Fruit fly (Drosophila melanogaster) whole organism, embryonic: ENCODE results near the gene wda.

Experiments
- Antp ChIP-seq: fragments of 200-800 bp; sonication (Bioruptor generic); optimal IDR thresholded peaks from 3 replicates; lab custom pipeline; 2016; ENCODE audit warnings: missing biosample characterization, missing genetic modification characterization
- BEAF-32 ChIP-seq: fragments of 200-800 bp; sonication (Bioruptor generic); optimal IDR thresholded peaks from 3 replicates; lab custom pipeline; 2017; ENCODE audit warnings: missing biosample characterization, missing genetic modification characterization, mild to moderate bottlenecking, moderate library complexity, missing genetic modification reagents
- CG10209 ChIP-seq: fragments of 200-800 bp; sonication (Bioruptor generic); optimal IDR thresholded peaks from 3 replicates; lab custom pipeline; 2017; ENCODE audit warnings: missing biosample characterization, mild to moderate bottlenecking, missing genetic modification characterization, missing genetic modification reagents
- CG12236 ChIP-seq: fragments of 200-800 bp; sonication (Bioruptor generic); optimal IDR thresholded peaks from 2 replicates; lab custom pipeline; 2016; ENCODE audit warnings: missing biosample characterization, missing genetic modification characterization
- CG15269 ChIP-seq: fragments of 200-800 bp; sonication (Bioruptor generic); optimal IDR thresholded peaks from 2 replicates; lab custom pipeline; 2018; ENCODE audit warnings: missing biosample characterization, mild to moderate bottlenecking, missing genetic modification characterization, moderate library complexity
- CG15479 ChIP-seq: fragments of 200-800 bp; sonication (Bioruptor generic); optimal IDR thresholded peaks from 3 replicates; lab custom pipeline; 2019; ENCODE audit warnings: missing biosample characterization, mild to moderate bottlenecking, missing genetic modification characterization, moderate library complexity
- CG16863 ChIP-seq: fragments of 200-800 bp; sonication (Bioruptor generic); optimal IDR thresholded peaks from 3 replicates; lab custom pipeline; 2016; ENCODE audit warnings: missing biosample characterization, missing genetic modification characterization
- CG18011 ChIP-seq: fragments of 200-800 bp; sonication (Bioruptor generic); optimal IDR thresholded peaks from 2 replicates; lab custom pipeline; 2017; ENCODE audit warnings: missing biosample characterization, missing genetic modification characterization, mild to moderate bottlenecking, moderate library complexity, missing genotype
- CG2116 ChIP-seq: fragments of 200-800 bp; sonication (Bioruptor generic); optimal IDR thresholded peaks from 3 replicates; lab custom pipeline; 2018; ENCODE audit warnings: missing biosample characterization, mild to moderate bottlenecking, missing genetic modification characterization
- CG2199 ChIP-seq: fragments of 200-800 bp; sonication (Bioruptor generic); IDR thresholded peaks from 3 replicates; pipeline ENCODE4 v1.3.6; 2022; ENCODE audit warnings: missing biosample characterization, missing genetic modification characterization
- CG30431 ChIP-seq: fragments of 200-800 bp; sonication (Bioruptor generic); optimal IDR thresholded peaks from 2 replicates; lab custom pipeline; 2017; ENCODE audit warnings: missing biosample characterization, missing genetic modification characterization
- CG3281 ChIP-seq: fragments of 200-800 bp; sonication (Bioruptor generic); optimal IDR thresholded peaks from 3 replicates; lab custom pipeline; 2017; ENCODE audit warnings: missing biosample characterization, mild to moderate bottlenecking, missing genetic modification characterization
- CG3407 ChIP-seq: fragments of 200-800 bp; sonication (Bioruptor generic); optimal IDR thresholded peaks from 2 replicates; lab custom pipeline; 2018; ENCODE audit warnings: missing biosample characterization, mild to moderate bottlenecking, missing genetic modification characterization
- CG43689 ChIP-seq: fragments of 200-800 bp; sonication (Bioruptor generic); IDR thresholded peaks from 2 replicates; pipeline ENCODE4 v1.3.6; 2022; ENCODE audit warnings: missing biosample characterization, missing genetic modification characterization
- CG4617 ChIP-seq: fragments of 200-800 bp; sonication (Bioruptor generic); optimal IDR thresholded peaks from 3 replicates; lab custom pipeline; 2016; ENCODE audit warnings: missing biosample characterization, missing genetic modification characterization, borderline replicate concordance
- CG4820 ChIP-seq: fragments of 200-800 bp; sonication (Bioruptor generic); optimal IDR thresholded peaks from 3 replicates; lab custom pipeline; 2016; ENCODE audit warnings: missing biosample characterization, missing genetic modification characterization
- CG7987 ChIP-seq: fragments of 200-800 bp; sonication (Bioruptor generic); optimal IDR thresholded peaks from 2 replicates; lab custom pipeline; 2018; ENCODE audit warnings: missing biosample characterization, mild to moderate bottlenecking, missing genetic modification characterization, moderate library complexity
- D19A ChIP-seq: fragments of 200-800 bp; optimal IDR thresholded peaks from 3 replicates; lab custom pipeline; 2019; ENCODE audit warnings: missing biosample characterization, mild to moderate bottlenecking, missing genetic modification characterization, moderate library complexity
- Dek ChIP-seq: fragments of 200-800 bp; sonication (Bioruptor generic); optimal IDR thresholded peaks from 3 replicates; lab custom pipeline; 2019; ENCODE audit warnings: missing biosample characterization, mild to moderate bottlenecking, missing genetic modification characterization, moderate library complexity
- Dip3 ChIP-seq: fragments of 200-800 bp; sonication (Bioruptor generic); optimal IDR thresholded peaks from 3 replicates; lab custom pipeline; 2016; ENCODE audit warnings: missing biosample characterization, missing genetic modification characterization
- E2f1 ChIP-seq: fragments of 200-800 bp; sonication (Bioruptor generic); IDR thresholded peaks from 2 replicates; pipeline ENCODE4 v1.3.6; 2022; ENCODE audit warnings: missing biosample characterization, missing genetic modification characterization
- ERR ChIP-seq: fragments of 200-800 bp; sonication (Bioruptor generic); optimal IDR thresholded peaks from 2 replicates; lab custom pipeline; 2016; ENCODE audit warnings: missing biosample characterization, missing genetic modification characterization
- HLH54F ChIP-seq: fragments of 200-800 bp; sonication (Bioruptor generic); optimal IDR thresholded peaks from 3 replicates; lab custom pipeline; 2016; ENCODE audit warnings: missing biosample characterization, missing genetic modification characterization
- Hey ChIP-seq: fragments of 200-800 bp; sonication (Bioruptor generic); optimal IDR thresholded peaks from 3 replicates; lab custom pipeline; 2018; ENCODE audit warnings: missing biosample characterization, mild to moderate bottlenecking, missing genetic modification characterization
- Hr51 ChIP-seq, 2 experiments: fragments of 200-800 bp; sonication (Bioruptor generic); optimal IDR thresholded peaks; 2 replicates in 1 of 2; 3 replicates in 1 of 2; lab custom pipeline; 2016 to 2018; ENCODE audit warnings: missing biosample characterization in 2 of 2, missing genetic modification characterization in 2 of 2, mild to moderate bottlenecking in 1 of 2, moderate library complexity in 1 of 2
- Jarid2 ChIP-seq: fragments of 200-800 bp; sonication (Bioruptor generic); optimal IDR thresholded peaks from 3 replicates; lab custom pipeline; 2017; ENCODE audit warnings: mild to moderate bottlenecking, missing biosample characterization, missing genetic modification reagents, missing genetic modification characterization
- MESR4 ChIP-seq: fragments of 200-800 bp; sonication (Bioruptor generic); optimal IDR thresholded peaks from 2 replicates; lab custom pipeline; 2018; ENCODE audit warnings: missing biosample characterization, mild to moderate bottlenecking, missing genetic modification characterization, moderate library complexity
- Mad ChIP-seq: fragments of 200-800 bp; sonication (Bioruptor generic); optimal IDR thresholded peaks from 2 replicates; lab custom pipeline; 2016; ENCODE audit warnings: missing biosample characterization, missing genetic modification characterization
- Mrtf ChIP-seq: fragments of 200-800 bp; sonication (Bioruptor generic); IDR thresholded peaks from 3 replicates; pipeline ENCODE4 v1.3.6; 2022; ENCODE audit warnings: missing biosample characterization, missing genetic modification characterization
- Oaz ChIP-seq: fragments of 200-800 bp; sonication (Bioruptor generic); IDR thresholded peaks from 2 replicates; pipeline ENCODE4 v1.3.6; 2022; ENCODE audit warnings: missing biosample characterization, missing genetic modification characterization
- Sin3A ChIP-seq: fragments of >200 bp; optimal IDR thresholded peaks from 2 replicates; lab custom pipeline; 2018
- Ssrp ChIP-seq: fragments of 200-800 bp; sonication (Bioruptor generic); optimal IDR thresholded peaks from 2 replicates; lab custom pipeline; 2018; ENCODE audit warnings: missing biosample characterization, mild to moderate bottlenecking, missing genetic modification characterization, moderate library complexity
- Stat92E ChIP-seq, 3 experiments: fragments of >200 bp in 2 of 3; fragments of 200-800 bp in 1 of 3; sonication (Bioruptor generic) in 1 of 3; optimal IDR thresholded peaks; 2 replicates each; lab custom pipeline; 2017 to 2019; ENCODE audit warnings: missing biosample characterization in 3 of 3, missing genetic modification characterization in 3 of 3, mild to moderate bottlenecking in 1 of 3, moderate library complexity in 1 of 3
- YL-1 ChIP-seq: fragments of 200-800 bp; sonication (Bioruptor generic); optimal IDR thresholded peaks from 3 replicates; lab custom pipeline; 2017; ENCODE audit warnings: missing biosample characterization, mild to moderate bottlenecking, missing genetic modification characterization
- ab ChIP-seq: fragments of 200-800 bp; sonication (Bioruptor generic); optimal IDR thresholded peaks from 2 replicates; lab custom pipeline; 2016; ENCODE audit warnings: missing biosample characterization, missing genetic modification characterization
- ash1 ChIP-seq: fragments of 200-800 bp; sonication (Bioruptor generic); optimal IDR thresholded peaks from 2 replicates; lab custom pipeline; 2018; ENCODE audit warnings: missing biosample characterization, mild to moderate bottlenecking, missing genetic modification characterization
- cato ChIP-seq: fragments of 200-800 bp; sonication (Bioruptor generic); optimal IDR thresholded peaks from 2 replicates; lab custom pipeline; 2016; ENCODE audit warnings: missing biosample characterization, missing genetic modification characterization, borderline replicate concordance
- dmrt11E ChIP-seq: fragments of 200-800 bp; sonication (Bioruptor generic); optimal IDR thresholded peaks from 3 replicates; lab custom pipeline; 2018; ENCODE audit warnings: missing biosample characterization, mild to moderate bottlenecking, missing genetic modification characterization, moderate library complexity
- eve ChIP-seq, 2 experiments: fragments of >200 bp; optimal IDR thresholded peaks; 2 replicates each; lab custom pipeline; 2017; ENCODE audit warnings: missing biosample characterization in 2 of 2, missing genetic modification characterization in 2 of 2
- fd64A ChIP-seq: fragments of 200-800 bp; sonication (Bioruptor generic); optimal IDR thresholded peaks from 3 replicates; lab custom pipeline; 2018; ENCODE audit warnings: missing biosample characterization, mild to moderate bottlenecking, missing genetic modification characterization
- gt ChIP-seq: fragments of 200-800 bp; sonication (Bioruptor generic); IDR thresholded peaks from 2 replicates; pipeline ENCODE4 v1.3.6; 2022; ENCODE audit warnings: missing biosample characterization, missing genetic modification characterization
- hth ChIP-seq: fragments of >200 bp; optimal IDR thresholded peaks from 2 replicates; lab custom pipeline; 2017; ENCODE audit warnings: inconsistent platforms
- ken ChIP-seq: fragments of 200-800 bp; sonication (Bioruptor generic); IDR thresholded peaks from 3 replicates; pipeline ENCODE4 v1.3.6; 2022; ENCODE audit warnings: missing biosample characterization, missing genetic modification characterization
- nom ChIP-seq: fragments of 200-800 bp; sonication (Bioruptor generic); optimal IDR thresholded peaks from 2 replicates; lab custom pipeline; 2017; ENCODE audit warnings: missing biosample characterization, missing genetic modification characterization, mild to moderate bottlenecking, moderate library complexity, missing genetic modification reagents
- pzg ChIP-seq: fragments of 200-800 bp; sonication (Bioruptor generic); optimal IDR thresholded peaks from 3 replicates; lab custom pipeline; 2018; ENCODE audit warnings: missing biosample characterization, mild to moderate bottlenecking, missing genetic modification characterization, moderate library complexity
- rib ChIP-seq: fragments of 200-800 bp; sonication (Bioruptor generic); IDR thresholded peaks from 2 replicates; pipeline ENCODE4 v1.3.6; 2022; ENCODE audit warnings: missing biosample characterization, missing genetic modification characterization
- so ChIP-seq: fragments of 200-800 bp; sonication (Bioruptor generic); IDR thresholded peaks from 3 replicates; pipeline ENCODE4 v1.3.6; 2022; ENCODE audit warnings: missing biosample characterization, missing genetic modification characterization
- tna ChIP-seq: fragments of 200-800 bp; sonication (Bioruptor generic); IDR thresholded peaks from 2 replicates; pipeline ENCODE4 v1.3.6; 2022; ENCODE audit warnings: missing biosample characterization, missing genetic modification characterization; ENCODE audit not compliant: partially characterized antibody
- twi ChIP-seq: fragments of 200-800 bp; optimal IDR thresholded peaks from 2 replicates; lab custom pipeline; 2019; ENCODE audit warnings: missing biosample characterization, mild to moderate bottlenecking, missing genetic modification characterization, moderate library complexity

Gene wda

dm6 chr3R:23226521-23227039, 31.3 kb downstream of the wda start, which contains the start of gene cnc (continued):
- TF ChIP-seq CG18011 (GFP tag; lab: Kevin White, UChicago) (peak; percentile 41), D19A (tag; lab: Kevin White, UChicago) (peak; percentile 1), E2f1 (GFP tag; lab: Robert Waterston, UW) (peak; percentile 21; the same call in 1 of the 2 replicates), YL-1 (GFP tag; lab: Kevin White, UChicago) (no peak), CG2199 (peak; percentile 73; the same call in 2 of the 3 replicates), Jarid2 (GFP tag; lab: Kevin White, UChicago) (peak; percentile 99), CG30431 (no peak), dmrt11E (tag; lab: Kevin White, UChicago) (no peak)

- TF ChIP-seq fd64A (GFP tag; lab: Kevin White, UChicago) = no peak
- TF ChIP-seq Hey (tag; lab: Kevin White, UChicago) = peak; percentile 10
- no peak for TF ChIP-seq eve (GFP tag; optimal IDR thresholded peaks at IDR 0.05; lab: Kevin White, UChicago)
- TF ChIP-seq CG3407 (GFP tag; lab: Kevin White, UChicago) = peak; percentile 11
- peak; percentile 7 for TF ChIP-seq CG2116
- no peak for TF ChIP-seq ab (GFP tag; lab: Kevin White, UChicago)
- peak; percentile 41 for TF ChIP-seq Dek
- TF ChIP-seq HLH54F (GFP tag; lab: Kevin White, UChicago) = peak; percentile 25
- TF ChIP-seq MESR4 (GFP tag; lab: Kevin White, UChicago) = no peak
- TF ChIP-seq CG16863 = no peak
- TF ChIP-seq Dip3 (GFP tag; lab: Kevin White, UChicago) = no peak
- TF ChIP-seq tna (GFP tag; lab: Robert Waterston, UW) = no peak
- TF ChIP-seq CG3281 (GFP tag; lab: Kevin White, UChicago) = peak; percentile 57
- TF ChIP-seq gt (GFP tag; lab: Robert Waterston, UW) = no peak
- TF ChIP-seq CG4820 (GFP tag; lab: Kevin White, UChicago) = no peak
- TF ChIP-seq rib (GFP tag; lab: Robert Waterston, UW) = peak; percentile 46; the same call in 1 of the 2 replicates
- TF ChIP-seq Mrtf (GFP tag; lab: Robert Waterston, UW) = peak; percentile 24; the same call in 1 of the 3 replicates
- no peak for TF ChIP-seq so (GFP tag; lab: Robert Waterston, UW)
- TF ChIP-seq pzg (GFP tag; lab: Kevin White, UChicago) = no peak
- no peak for TF ChIP-seq cato (GFP tag; lab: Kevin White, UChicago)
- TF ChIP-seq CG4617 (GFP tag; lab: Kevin White, UChicago) = no peak
- peak; percentile 12 for TF ChIP-seq Antp (GFP tag; lab: Kevin White, UChicago)
- TF ChIP-seq Hr51 (GFP tag; optimal IDR thresholded peaks at IDR 0.05; lab: Kevin White, UChicago) = peak in 1 of 2 experiments; percentile 45
- no peak for TF ChIP-seq CG12236 (GFP tag; lab: Kevin White, UChicago)
- TF ChIP-seq CG15479 (GFP tag; lab: Kevin White, UChicago) = no peak
- no peak for TF ChIP-seq dmrt11E (tag; lab: Kevin White, UChicago)
- TF ChIP-seq CG15269 = peak; percentile 32
- TF ChIP-seq ken (GFP tag; lab: Robert Waterston, UW) = no peak
- no peak for TF ChIP-seq Ssrp (tag; lab: Kevin White, UChicago)
- TF ChIP-seq CG43689 (GFP tag; lab: Robert Waterston, UW) = no peak
- TF ChIP-seq Mad (GFP tag; lab: Kevin White, UChicago) = peak; percentile 4
- peak; percentile 14 for TF ChIP-seq ERR
- peak; percentile 53 for TF ChIP-seq CG10209 (GFP tag; lab: Kevin White, UChicago)
- TF ChIP-seq Sin3A (lab: Kevin White, UChicago) = no peak
- TF ChIP-seq hth (lab: Kevin White, UChicago) = no peak
- no peak for TF ChIP-seq nom (GFP tag; lab: Kevin White, UChicago)
- no peak for TF ChIP-seq Stat92E (GFP tag; optimal IDR thresholded peaks at IDR 0.05; lab: Kevin White, UChicago)
- TF ChIP-seq ash1 = peak; percentile 30
- TF ChIP-seq Oaz = no peak
- TF ChIP-seq CG7987 (GFP tag; lab: Kevin White, UChicago) = peak; percentile 48
- TF ChIP-seq BEAF-32 (GFP tag; lab: Kevin White, UChicago) = no peak
- TF ChIP-seq twi (tag; lab: Kevin White, UChicago) = no peak
These were observed 32.6 kb downstream of the wda start for dm6 chr3R:23225266-23225665.
